Fruit fly (Drosophila melanogaster) whole organism, adult: ENCODE data around the gene Fntb.

Experiments
- CG11617 ChIP-seq: fragments of 200-800 bp; sonication (Bioruptor generic); optimal IDR thresholded peaks from 2 replicates; lab custom pipeline; 2017; ENCODE audit warnings: mild to moderate bottlenecking, missing biosample characterization, missing genetic modification reagents, missing genetic modification characterization
- CG12768 ChIP-seq: fragments of 200-800 bp; sonication (Bioruptor generic); optimal IDR thresholded peaks from 2 replicates; lab custom pipeline; 2017; ENCODE audit warnings: missing biosample characterization, missing genetic modification characterization, mild to moderate bottlenecking, moderate library complexity, missing genetic modification reagents
- CG1620 ChIP-seq: fragments of 200-800 bp; sonication (Bioruptor generic); optimal IDR thresholded peaks from 2 replicates; lab custom pipeline; 2016; ENCODE audit warnings: missing biosample characterization, missing genetic modification characterization
- CG7101 ChIP-seq: fragments of 200-800 bp; sonication (Bioruptor generic); optimal IDR thresholded peaks from 2 replicates; lab custom pipeline; 2018; ENCODE audit warnings: missing biosample characterization, mild to moderate bottlenecking, missing genetic modification characterization, moderate library complexity
- Crg-1 ChIP-seq: fragments of 200-800 bp; sonication (Bioruptor generic); optimal IDR thresholded peaks from 2 replicates; lab custom pipeline; 2016; ENCODE audit warnings: missing biosample characterization, missing genetic modification characterization
- Hr96 ChIP-seq: fragments of 200-800 bp; sonication (Bioruptor generic); optimal IDR thresholded peaks from 2 replicates; lab custom pipeline; 2016; ENCODE audit warnings: missing biosample characterization, missing genetic modification characterization
- Mnt ChIP-seq: fragments of 200-800 bp; sonication (Bioruptor generic); optimal IDR thresholded peaks from 2 replicates; lab custom pipeline; 2016; ENCODE audit warnings: missing biosample characterization, mild to moderate bottlenecking, missing genetic modification characterization
- bab1 ChIP-seq: fragments of 200-800 bp; sonication (Bioruptor generic); optimal IDR thresholded peaks from 3 replicates; lab custom pipeline; 2019; ENCODE audit warnings: missing biosample characterization, mild to moderate bottlenecking, missing genetic modification characterization, moderate library complexity
- cic ChIP-seq: fragments of 200-800 bp; sonication (Bioruptor generic); optimal IDR thresholded peaks from 2 replicates; lab custom pipeline; 2017; ENCODE audit warnings: missing biosample characterization, mild to moderate bottlenecking, missing genetic modification characterization, moderate library complexity
- cnc ChIP-seq, 2 experiments: fragments of >200 bp; optimal IDR thresholded peaks; 2 replicates each; lab custom pipeline; 2017
- kay ChIP-seq: fragments of 200-800 bp; sonication (Bioruptor generic); peaks from one replicate; lab custom pipeline; 2016; ENCODE audit warnings: missing biosample characterization, missing genetic modification characterization, borderline replicate concordance
- ovo ChIP-seq: fragments of 200-800 bp; sonication (Bioruptor generic); optimal IDR thresholded peaks from 2 replicates; lab custom pipeline; 2016; ENCODE audit warnings: missing biosample characterization, missing genetic modification characterization
- pad ChIP-seq: fragments of 200-800 bp; sonication (Bioruptor generic); optimal IDR thresholded peaks from 3 replicates; lab custom pipeline; 2017; ENCODE audit warnings: missing biosample characterization, missing genetic modification characterization, mild to moderate bottlenecking, moderate library complexity, missing genetic modification reagents
- toe ChIP-seq: fragments of 200-800 bp; sonication (Bioruptor generic); optimal IDR thresholded peaks from 2 replicates; lab custom pipeline; 2016; ENCODE audit warnings: missing biosample characterization, missing genetic modification characterization

DNA sequence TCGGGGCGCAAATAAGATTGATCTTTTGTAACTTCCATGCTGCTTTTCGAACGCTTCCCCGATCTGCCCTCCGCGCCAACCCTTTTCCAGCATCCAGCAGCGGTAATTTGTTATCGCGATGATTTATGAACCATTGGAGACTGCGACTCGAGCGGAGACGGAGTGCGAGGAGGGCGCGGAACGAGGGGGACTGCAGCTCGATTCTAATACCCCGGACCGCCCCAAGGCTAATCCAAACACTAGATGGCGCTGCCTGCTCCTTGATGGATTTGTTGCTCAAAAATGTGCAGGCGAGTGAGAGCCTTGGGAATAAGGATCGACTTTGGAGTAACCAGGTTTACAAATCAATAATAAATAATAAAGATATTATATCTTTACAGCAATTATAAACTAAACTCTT is 24.4 kb upstream of the Fntb start:
- TF ChIP-seq CG12768 (no peak), Crg-1 (no peak), cnc (optimal IDR thresholded peaks at IDR 0.05; lab: Kevin White, UChicago) (no peak), kay (GFP tag; lab: Kevin White, UChicago) (no peak), CG7101 (tag; lab: Kevin White, UChicago) (no peak), toe (GFP tag; lab: Kevin White, UChicago) (no peak), CG1620 (GFP tag; lab: Kevin White, UChicago) (no peak), Mnt (GFP tag; lab: Kevin White, UChicago) (no peak), Hr96 (GFP tag; lab: Kevin White, UChicago) (no peak), bab1 (GFP tag; lab: Kevin White, UChicago) (no peak), ovo (GFP tag; lab: Kevin White, UChicago) (no peak), CG11617 (GFP tag; lab: Kevin White, UChicago) (no peak), pad (no peak), cic (GFP tag; lab: Kevin White, UChicago) (no peak)
